Worm (Caenorhabditis elegans) whole organism, midembryonic: ENCODE measurements around the gene dlhd-1.

ENCODE experiments used
- T22C8.4 ChIP-seq: fragments of 200-800 bp; sonication (Bioruptor generic); IDR thresholded peaks from 2 replicates; pipeline ENCODE4 v1.3.6; 2022; ENCODE audit warnings: missing genetic modification characterization, missing compliant biosample characterization
- cog-1 ChIP-seq: sonication (generic microtip); optimal IDR thresholded peaks from 2 replicates; lab custom pipeline; 2016; ENCODE audit warnings: missing genetic modification characterization, missing compliant biosample characterization
- flt-1 ChIP-seq: fragments of 200-800 bp; sonication (Bioruptor generic); IDR thresholded peaks from 2 replicates; pipeline ENCODE4 v1.3.6; 2022; ENCODE audit warnings: missing genetic modification characterization, missing compliant biosample characterization
- klf-2 ChIP-seq: fragments of 200-800 bp; sonication (Bioruptor generic); conservative IDR thresholded peaks from 2 replicates; pipeline ENCODE4 v1.3.6; 2022; ENCODE audit warnings: missing genetic modification reagents, missing genetic modification characterization, missing compliant biosample characterization
- med-1 ChIP-seq: sonication (generic microtip); optimal IDR thresholded peaks from 2 replicates; lab custom pipeline; 2017; ENCODE audit warnings: missing genetic modification characterization, mild to moderate bottlenecking, missing compliant biosample characterization, antibody characterized with exemption, missing genetic modification reagents; ENCODE audit not compliant: insufficient read depth
- ref-1 ChIP-seq: fragments of 200-800 bp; sonication (Bioruptor generic); conservative IDR thresholded peaks from 2 replicates; pipeline ENCODE4 v1.3.6; 2022; ENCODE audit warnings: missing genetic modification reagents, missing genetic modification characterization, missing compliant biosample characterization
- tab-1 ChIP-seq: fragments of 200-800 bp; sonication (Bioruptor generic); IDR thresholded peaks from 2 replicates; pipeline ENCODE4 v1.3.6; 2022; ENCODE audit warnings: missing genetic modification characterization, missing compliant biosample characterization
- ztf-23 ChIP-seq: fragments of 200-800 bp; sonication (Bioruptor generic); IDR thresholded peaks from 2 replicates; pipeline ENCODE4 v1.3.6; 2022; ENCODE audit warnings: missing genetic modification reagents, missing genetic modification characterization, missing compliant biosample characterization
- ztf-29 ChIP-seq: fragments of 200-800 bp; sonication (Bioruptor generic); IDR thresholded peaks from 2 replicates; pipeline ENCODE4 v1.3.6; 2022; ENCODE audit warnings: missing genetic modification reagents, missing genetic modification characterization, missing compliant biosample characterization

dlhd-1 gene

DNA sequence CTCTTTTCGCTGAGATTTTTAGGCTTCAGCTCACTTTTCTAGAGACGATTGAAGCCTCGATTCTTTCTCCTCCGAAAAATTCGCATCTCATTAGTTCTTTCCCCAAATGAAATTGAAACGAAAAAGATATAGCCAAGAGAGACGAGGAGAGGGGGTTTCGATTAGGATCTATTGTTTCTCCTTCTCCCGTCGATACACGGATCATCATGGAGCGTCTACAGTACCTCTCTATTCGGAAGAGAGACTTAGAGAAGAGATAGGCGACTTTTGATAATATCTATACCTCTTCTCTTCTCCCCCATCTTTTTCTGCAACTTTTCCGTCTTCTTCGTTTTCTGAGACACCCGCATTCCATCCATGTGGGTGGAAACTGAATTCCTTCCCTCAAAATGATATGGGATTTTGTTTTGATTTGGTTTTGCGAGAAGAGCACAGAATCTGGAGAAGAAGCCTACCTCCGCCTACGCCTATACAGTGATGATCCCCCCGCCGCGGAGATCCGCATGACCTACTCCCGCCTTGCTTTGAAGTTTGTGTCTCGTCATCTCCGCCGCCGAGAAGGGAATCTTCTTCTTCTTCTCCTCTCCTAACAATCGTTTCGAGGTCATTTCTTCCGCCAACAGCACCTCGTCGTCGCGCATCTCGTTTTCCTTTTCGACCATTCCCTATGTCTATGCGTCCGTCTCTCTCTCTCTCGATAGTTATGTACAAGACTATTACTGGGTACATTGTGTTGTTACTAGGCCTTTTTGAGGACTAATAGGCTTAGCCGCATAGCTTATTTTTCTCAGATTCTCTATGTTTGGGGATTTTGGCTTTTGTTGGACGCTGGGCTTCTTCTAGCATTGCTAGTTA lies 30.0 kb downstream of the dlhd-1 start:
- no peak for TF ChIP-seq ztf-29
- no peak for TF ChIP-seq tab-1 (GFP tag; lab: Robert Waterston, UW)
- no peak for TF ChIP-seq cog-1 (tag; lab: Kevin White, UChicago)
- TF ChIP-seq flt-1 (GFP tag; lab: Robert Waterston, UW), result no peak
- no peak for TF ChIP-seq med-1 (GFP tag; lab: Kevin White, UChicago)
- TF ChIP-seq ztf-23 (GFP tag; lab: Robert Waterston, UW), result no peak
- no peak for TF ChIP-seq klf-2
- TF ChIP-seq T22C8.4 (GFP tag; lab: Robert Waterston, UW), result no peak
- TF ChIP-seq ref-1 (GFP tag; lab: Robert Waterston, UW), result no peak

DNA sequence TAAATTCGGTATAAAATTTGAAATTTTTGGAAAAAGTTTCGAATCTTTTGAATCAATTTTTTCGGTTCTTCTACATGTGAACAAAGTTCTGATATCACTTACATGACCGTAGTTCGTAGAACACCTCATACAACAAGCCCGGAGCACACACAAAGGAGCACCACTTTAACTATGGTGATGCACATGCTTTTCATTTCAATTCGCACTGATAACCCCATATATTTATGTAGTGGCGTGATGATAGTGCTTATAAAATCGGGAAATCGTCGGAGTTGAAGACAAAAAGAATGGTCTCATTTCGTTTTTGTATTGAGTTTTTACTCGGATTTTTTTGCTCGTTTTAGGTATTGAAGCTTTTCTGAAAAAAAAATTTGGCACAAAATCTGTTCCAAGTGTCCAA lies 31.2 kb downstream of the dlhd-1 start, which contains the start of gene W09B6.4:
TSS of gene W09B6.4 (minus strand) at position 151 of the 400 bp plus-strand sequence.
- TF ChIP-seq tab-1 (GFP tag; lab: Robert Waterston, UW), result no peak
- TF ChIP-seq klf-2, result no peak

DNA sequence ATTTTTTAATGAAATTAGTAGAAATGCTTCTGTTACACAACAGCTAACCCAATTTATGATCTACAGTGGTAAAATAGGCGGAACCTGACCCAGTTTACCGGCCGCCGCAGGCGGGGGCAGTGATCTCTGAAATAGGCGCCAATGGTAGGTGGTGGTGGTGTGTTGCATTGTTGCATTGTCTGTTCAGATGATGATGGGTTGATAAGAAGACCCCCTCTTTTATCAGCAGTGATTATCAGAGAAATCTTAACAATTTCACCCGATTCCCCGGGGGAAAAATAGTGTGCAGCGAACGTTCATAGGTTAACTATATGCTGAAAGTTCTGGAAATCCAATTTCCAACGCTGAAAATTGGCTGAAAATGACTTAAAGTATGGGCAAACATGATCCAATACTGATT lies 33.3 kb downstream of the dlhd-1 start:
- no peak for TF ChIP-seq ref-1 (GFP tag; lab: Robert Waterston, UW)
- no peak for TF ChIP-seq cog-1 (tag; lab: Kevin White, UChicago)
- TF ChIP-seq klf-2, result no peak
- TF ChIP-seq T22C8.4 (GFP tag; lab: Robert Waterston, UW), result no peak

DNA sequence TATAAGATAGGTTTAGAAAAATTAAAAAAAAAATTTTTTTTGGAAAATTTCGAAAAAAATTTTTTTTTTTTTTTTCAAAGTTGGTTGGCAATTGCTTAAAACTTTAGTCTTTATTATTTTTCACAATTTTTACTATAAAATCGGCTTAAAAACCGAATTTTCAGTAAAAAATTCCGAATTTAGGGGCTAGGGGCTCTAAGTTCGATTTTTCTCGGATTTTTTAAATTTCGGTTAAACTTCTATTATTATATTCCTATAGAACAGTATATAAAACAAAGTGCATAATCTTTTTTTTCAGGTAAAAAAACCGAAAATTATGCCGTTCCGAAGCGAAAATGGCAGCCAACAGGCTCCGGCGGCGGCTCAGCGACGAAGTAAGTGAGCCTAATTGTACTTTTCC lies 35.4 kb downstream of the dlhd-1 start, which contains the start of gene pod-2:
TSS of gene pod-2 (plus strand) at position 301 of the 400 bp plus-strand sequence.
- no peak for TF ChIP-seq tab-1 (GFP tag; lab: Robert Waterston, UW)
- TF ChIP-seq klf-2, result no peak
- no peak for TF ChIP-seq cog-1 (tag; lab: Kevin White, UChicago)

DNA sequence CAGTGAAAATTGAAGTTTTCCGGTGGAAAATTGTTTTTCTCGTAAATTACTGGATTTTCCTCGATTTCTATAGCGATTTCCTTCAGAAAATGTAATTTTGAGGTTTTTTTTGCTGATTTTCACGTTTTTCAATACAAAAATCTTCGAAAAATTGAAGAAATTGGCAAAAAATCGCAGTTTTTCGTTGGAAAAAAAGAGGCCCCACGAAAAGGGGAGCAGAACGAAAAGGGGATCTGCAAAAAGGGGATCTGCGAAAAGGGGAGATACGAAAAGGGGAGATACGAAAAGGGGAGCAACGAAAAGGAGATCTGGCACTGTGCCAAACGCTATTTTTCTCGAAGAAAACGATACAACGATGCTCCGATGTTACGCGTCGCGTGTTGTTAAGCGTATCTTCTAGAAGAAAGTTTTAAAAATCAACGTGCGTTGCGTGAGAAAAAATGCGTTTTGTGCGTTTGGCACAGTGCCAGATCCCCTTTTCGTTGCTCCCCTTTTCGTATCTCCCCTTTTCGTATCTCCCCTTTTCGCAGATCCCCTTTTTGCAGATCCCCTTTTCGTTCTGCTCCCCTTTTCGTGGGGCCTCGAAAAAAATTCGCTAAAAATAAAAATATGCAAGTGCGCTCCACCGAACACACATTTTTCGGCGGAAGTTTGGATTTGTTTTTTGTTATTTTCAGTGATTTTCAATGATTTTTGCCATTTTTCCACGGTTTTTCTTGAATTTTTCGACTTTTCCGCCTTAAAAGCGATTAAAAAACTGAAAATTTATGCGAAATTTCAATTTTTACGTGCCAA lies 37.4 kb downstream of the dlhd-1 start:
- TF ChIP-seq cog-1 (tag; lab: Kevin White, UChicago) (peak; percentile 5), klf-2 (0 out of 2 replicates have a peak, but pooled peaks have one; percentile 42), ztf-23 (GFP tag; lab: Robert Waterston, UW) (peak; percentile 62; the same call in 1 of the 2 replicates), T22C8.4 (GFP tag; lab: Robert Waterston, UW) (0 out of 2 replicates have a peak, but pooled peaks have one; percentile 7), flt-1 (GFP tag; lab: Robert Waterston, UW) (0 out of 2 replicates have a peak, but pooled peaks have one; percentile 44)

- no peak for TF ChIP-seq tab-1 (GFP tag; lab: Robert Waterston, UW)
- no peak for TF ChIP-seq ztf-23 (GFP tag; lab: Robert Waterston, UW)
- TF ChIP-seq cog-1 (tag; lab: Kevin White, UChicago), result no peak
- no peak for TF ChIP-seq klf-2
- no peak for TF ChIP-seq ref-1 (GFP tag; lab: Robert Waterston, UW)
- no peak for TF ChIP-seq T22C8.4 (GFP tag; lab: Robert Waterston, UW)
Observed at ce11 chrII:1133295-1133694, 38.6 kb downstream of the dlhd-1 start.

ce11 chrII:1132750-1133149 lies 39.2 kb downstream of the dlhd-1 start:
- no peak for TF ChIP-seq flt-1 (GFP tag; lab: Robert Waterston, UW)
- TF ChIP-seq tab-1 (GFP tag; lab: Robert Waterston, UW), result no peak
- no peak for TF ChIP-seq ztf-23 (GFP tag; lab: Robert Waterston, UW)
- TF ChIP-seq ztf-29, result no peak
- TF ChIP-seq ref-1 (GFP tag; lab: Robert Waterston, UW), result no peak
- no peak for TF ChIP-seq klf-2
- no peak for TF ChIP-seq med-1 (GFP tag; lab: Kevin White, UChicago)
- no peak for TF ChIP-seq T22C8.4 (GFP tag; lab: Robert Waterston, UW)
- TF ChIP-seq cog-1 (tag; lab: Kevin White, UChicago), result no peak

- TF ChIP-seq flt-1 (GFP tag; lab: Robert Waterston, UW), result no peak
- TF ChIP-seq med-1 (GFP tag; lab: Kevin White, UChicago), result no peak
- no peak for TF ChIP-seq ztf-29
- TF ChIP-seq T22C8.4 (GFP tag; lab: Robert Waterston, UW), result no peak
- TF ChIP-seq klf-2, result no peak
- no peak for TF ChIP-seq ref-1 (GFP tag; lab: Robert Waterston, UW)
- TF ChIP-seq tab-1 (GFP tag; lab: Robert Waterston, UW), result no peak
- no peak for TF ChIP-seq cog-1 (tag; lab: Kevin White, UChicago)
- no peak for TF ChIP-seq ztf-23 (GFP tag; lab: Robert Waterston, UW)
Observed at ce11 chrII:1131821-1132220, 40.1 kb downstream of the dlhd-1 start.

ce11 chrII:1131367-1131766 lies 40.6 kb downstream of the dlhd-1 start:
- TF ChIP-seq ztf-29, result no peak
- no peak for TF ChIP-seq tab-1 (GFP tag; lab: Robert Waterston, UW)
- no peak for TF ChIP-seq T22C8.4 (GFP tag; lab: Robert Waterston, UW)
- TF ChIP-seq med-1 (GFP tag; lab: Kevin White, UChicago), result no peak

DNA sequence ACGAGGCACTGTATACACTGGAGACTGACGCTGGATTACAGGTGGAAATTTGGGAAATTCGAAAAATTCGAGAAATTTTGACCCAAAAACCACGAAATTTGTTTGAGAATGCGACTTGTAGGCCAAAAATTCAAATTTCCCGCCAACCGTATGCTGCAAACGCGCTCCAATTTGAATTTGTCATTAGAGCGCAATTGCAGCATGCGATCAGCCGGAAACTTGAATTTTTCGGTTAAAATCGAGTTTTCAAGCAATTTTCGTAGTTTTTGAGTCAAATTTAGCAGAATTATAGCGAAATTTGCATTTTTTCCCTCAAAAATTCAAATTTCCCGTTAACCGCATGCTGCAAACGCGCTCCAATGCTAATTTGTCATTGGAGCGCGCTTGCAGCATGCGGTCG lies 41.7 kb downstream of the dlhd-1 start:
- no peak for TF ChIP-seq ref-1 (GFP tag; lab: Robert Waterston, UW)
- TF ChIP-seq klf-2, result no peak
- TF ChIP-seq ztf-29, result no peak
- no peak for TF ChIP-seq ztf-23 (GFP tag; lab: Robert Waterston, UW)
- TF ChIP-seq flt-1 (GFP tag; lab: Robert Waterston, UW), result no peak
